Worm (Caenorhabditis elegans): Measurements from ENCODE around the gene twk-26.

Gene twk-26

ce11 chrX:3091119-3091746 is 36.6 kb upstream of the twk-26 start:
- TF ChIP-seq nhr-85 (tag) (peak; percentile 6), snu-23 (GFP tag; optimal IDR thresholded peaks at IDR 0.05) (no peak)

DNA sequence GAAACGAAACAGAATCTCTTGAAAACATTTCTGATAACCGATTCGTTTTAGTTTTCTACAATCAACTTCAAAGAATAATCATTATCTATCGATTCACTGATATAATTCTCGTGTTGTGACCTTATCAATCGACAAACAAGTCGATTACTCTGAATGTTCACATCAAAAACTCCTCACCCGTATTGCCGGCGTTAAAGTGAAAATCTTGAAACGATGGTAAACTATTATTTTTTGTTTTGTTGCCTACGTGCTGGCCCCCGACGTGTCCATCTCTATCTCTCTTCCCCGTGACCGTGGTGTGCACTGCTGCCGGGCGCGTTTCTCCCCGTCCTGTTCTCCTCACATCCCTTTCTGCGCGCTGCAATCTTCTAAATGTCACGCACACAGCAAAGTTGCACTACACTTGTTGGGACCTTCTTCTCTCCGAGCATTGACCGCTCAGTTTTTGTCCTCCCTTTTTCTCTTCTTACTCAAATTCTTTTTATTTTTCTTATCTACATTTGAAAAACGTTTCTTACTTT is 35.3 kb upstream of the twk-26 start:
- TF ChIP-seq nhr-71 (tag; optimal IDR thresholded peaks at IDR 0.05) (peak; percentile 61), nhr-19 (GFP tag; conservative IDR thresholded peaks at IDR 0.05) (peak; percentile 51; the same call in 1 of the 2 replicates), unc-98 (GFP tag; IDR thresholded peaks at IDR 0.05) (no peak), hlh-4 (tag; optimal IDR thresholded peaks at IDR 0.05) (no peak), lin-13 (GFP tag; optimal IDR thresholded peaks at IDR 0.05) (no peak), elt-3 (tag; optimal IDR thresholded peaks at IDR 0.05) (peak in 5 of 6 experiments; percentile 25 to 72 (median 42)), ztf-4 (tag; optimal IDR thresholded peaks at IDR 0.05) (peak; percentile 31), Y116A8C.19 (tag; optimal IDR thresholded peaks at IDR 0.05; ENCODE audit: borderline replicate concordance) (no peak), grh-1 (GFP tag; IDR thresholded peaks at IDR 0.05) (no peak), aha-1 (tag; optimal IDR thresholded peaks at IDR 0.05) (peak; percentile 68), skn-1 (tag; optimal IDR thresholded peaks at IDR 0.05) (peak; percentile 34), tbx-2 (tag; optimal IDR thresholded peaks at IDR 0.05) (peak; percentile 54), ceh-88 (GFP tag; IDR thresholded peaks at IDR 0.05) (peak; percentile 31; the same call in 1 of the 2 replicates), hpl-2 (GFP tag; optimal IDR thresholded peaks at IDR 0.05) (no peak), lin-39 (tag; optimal IDR thresholded peaks at IDR 0.05) (no peak), nhr-90 (tag; optimal IDR thresholded peaks at IDR 0.05; ENCODE audit: poor library complexity) (peak; percentile 35), zip-4 (GFP tag; optimal IDR thresholded peaks at IDR 0.05) (no peak), unc-62 (GFP tag; optimal IDR thresholded peaks at IDR 0.05) (no peak), fkh-8 (tag; optimal IDR thresholded peaks at IDR 0.05) (no peak), mef-2 (tag; optimal IDR thresholded peaks at IDR 0.05) (no peak), fkh-4 (tag; optimal IDR thresholded peaks at IDR 0.05; ENCODE audit: borderline replicate concordance) (no peak), snu-23 (GFP tag; optimal IDR thresholded peaks at IDR 0.05) (peak; percentile 66), unc-86 (tag; optimal IDR thresholded peaks at IDR 0.05) (no peak), pax-3 (tag; optimal IDR thresholded peaks at IDR 0.05) (no peak), pqm-1 (tag; optimal IDR thresholded peaks at IDR 0.05) (peak; percentile 25), snpc-4 (tag; optimal IDR thresholded peaks at IDR 0.05) (no peak), mab-9 (GFP tag; IDR thresholded peaks at IDR 0.05) (no peak), irx-1 (tag; optimal IDR thresholded peaks at IDR 0.05) (no peak), tlp-1 (tag; optimal IDR thresholded peaks at IDR 0.05) (no peak), nhr-76 (tag; optimal IDR thresholded peaks at IDR 0.05) (no peak), nhr-11 (tag; optimal IDR thresholded peaks at IDR 0.05) (no peak), nhr-28 (tag; optimal IDR thresholded peaks at IDR 0.05) (no peak), unc-130 (tag; optimal IDR thresholded peaks at IDR 0.05) (peak; percentile 38), egl-27 (tag; optimal IDR thresholded peaks at IDR 0.05) (no peak), ztf-11 (tag; optimal IDR thresholded peaks at IDR 0.05) (no peak), jun-1 (tag; optimal IDR thresholded peaks at IDR 0.05) (no peak), C04F5.9 (tag; optimal IDR thresholded peaks at IDR 0.05) (no peak), ceh-90 (tag; optimal IDR thresholded peaks at IDR 0.05) (no peak), ceh-82 (tag; optimal IDR thresholded peaks at IDR 0.05) (peak in 1 of 3 experiments; percentile 65), blmp-1 (tag; optimal IDR thresholded peaks at IDR 0.05) (peak; percentile 14), alr-1 (tag; optimal IDR thresholded peaks at IDR 0.05; ENCODE audit: borderline replicate concordance) (no peak), rnt-1 (tag; optimal IDR thresholded peaks at IDR 0.05) (peak; percentile 59), lin-14 (GFP tag; optimal IDR thresholded peaks at IDR 0.05) (peak; percentile 90), pag-3 (tag; optimal IDR thresholded peaks at IDR 0.05; ENCODE audit: borderline replicate concordance, insufficient read depth) (peak; percentile 24), fkh-10 (GFP tag; optimal IDR thresholded peaks at IDR 0.05) (peak; percentile 34), nhr-85 (tag) (peak; percentile 74), hlh-17 (GFP tag; optimal IDR thresholded peaks at IDR 0.05; ENCODE audit: borderline replicate concordance) (no peak), lsy-2 (tag; optimal IDR thresholded peaks at IDR 0.05) (peak in 1 of 2 experiments; percentile 34), sptf-1 (tag; optimal IDR thresholded peaks at IDR 0.05) (no peak)
